Fruit fly (Drosophila melanogaster): ENCODE measurements around the gene LManIII.

The LManIII gene

dm6 chr2L:8735572-8735996 lies 32.9 kb downstream of the LManIII start (continued):
- TF ChIP-seq Nf-YB (GFP tag; optimal IDR thresholded peaks at IDR 0.05), result no peak
- 0 out of 2 replicates have a peak, but pooled peaks have one; percentile 49 for TF ChIP-seq CG7372 (GFP tag; IDR thresholded peaks at IDR 0.05)
- no peak for TF ChIP-seq Nf-YA (GFP tag; IDR thresholded peaks at IDR 0.05)
- no peak for TF ChIP-seq fd96Cb (tag; optimal IDR thresholded peaks at IDR 0.05)
- TF ChIP-seq CG9817 (tag; optimal IDR thresholded peaks at IDR 0.05), result no peak
- TF ChIP-seq Scr (GFP tag; IDR thresholded peaks at IDR 0.05; ENCODE audit: partially characterized antibody), result 0 out of 2 replicates have a peak, but pooled peaks have one; percentile 21
- TF ChIP-seq peb (GFP tag; IDR thresholded peaks at IDR 0.05), result no peak
- TF ChIP-seq twi (tag; optimal IDR thresholded peaks at IDR 0.05), result no peak
- 0 out of 3 replicates have a peak, but pooled peaks have one; percentile 63 for TF ChIP-seq CG6175 (GFP tag; IDR thresholded peaks at IDR 0.05)
- 0 out of 2 replicates have a peak, but pooled peaks have one; percentile 41 for TF ChIP-seq hbn (GFP tag; IDR thresholded peaks at IDR 0.05; ENCODE audit: partially characterized antibody)
- TF ChIP-seq CrebB (tag; optimal IDR thresholded peaks at IDR 0.05), result peak; percentile 72
- no peak; the same call in 1 of the 2 replicates for TF ChIP-seq nerfin-2 (GFP tag; IDR thresholded peaks at IDR 0.05; ENCODE audit: partially characterized antibody)
- peak; percentile 73 for TF ChIP-seq Atf6 (GFP tag; IDR thresholded peaks at IDR 0.05)
- no peak for TF ChIP-seq CG30020 (tag; optimal IDR thresholded peaks at IDR 0.05)
- TF ChIP-seq kay (GFP tag; optimal IDR thresholded peaks at IDR 0.05), result peak; percentile 38
- peak; percentile 69 for TF ChIP-seq CG42726 (GFP tag; IDR thresholded peaks at IDR 0.05; ENCODE audit: partially characterized antibody)
- peak; percentile 59; the same call in 1 of the 2 replicates for TF ChIP-seq Awh (GFP tag; IDR thresholded peaks at IDR 0.05)
- TF ChIP-seq CG4282 (GFP tag; optimal IDR thresholded peaks at IDR 0.05), result peak; percentile 3
- peak; percentile 52 for TF ChIP-seq Hey (tag; optimal IDR thresholded peaks at IDR 0.05)
- TF ChIP-seq grau (tag; optimal IDR thresholded peaks at IDR 0.05), result peak; percentile 33
- TF ChIP-seq her (GFP tag; optimal IDR thresholded peaks at IDR 0.05), result peak; percentile 70
- no peak; the same call in 1 of the 3 replicates for TF ChIP-seq zen2 (GFP tag; IDR thresholded peaks at IDR 0.05; ENCODE audit: partially characterized antibody)
- no peak for TF ChIP-seq emc (GFP tag; optimal IDR thresholded peaks at IDR 0.05)
- no peak for TF ChIP-seq nerfin-1 (tag; optimal IDR thresholded peaks at IDR 0.05)
- TF ChIP-seq zf30C (GFP tag; optimal IDR thresholded peaks at IDR 0.05), result no peak
- TF ChIP-seq hkb (optimal IDR thresholded peaks at IDR 0.05), result no peak
- TF ChIP-seq hkb (GFP tag; IDR thresholded peaks at IDR 0.05), result no peak
- no peak for TF ChIP-seq CG2129 (GFP tag; IDR thresholded peaks at IDR 0.05; ENCODE audit: partially characterized antibody)
- no peak for TF ChIP-seq Optix (GFP tag; IDR thresholded peaks at IDR 0.05)
- no peak for TF ChIP-seq CG6689 (GFP tag; IDR thresholded peaks at IDR 0.05)
- peak; percentile 97 for TF ChIP-seq Jarid2 (GFP tag; optimal IDR thresholded peaks at IDR 0.05)
- TF ChIP-seq CG12299 (tag; optimal IDR thresholded peaks at IDR 0.05), result no peak
- peak; percentile 60; the same call in 1 of the 3 replicates for TF ChIP-seq Opbp (GFP tag; IDR thresholded peaks at IDR 0.05; ENCODE audit: partially characterized antibody)
- TF ChIP-seq phol (tag; optimal IDR thresholded peaks at IDR 0.05), result no peak
- no peak for TF ChIP-seq prd (optimal IDR thresholded peaks at IDR 0.05)
- TF ChIP-seq prd (GFP tag; IDR thresholded peaks at IDR 0.05), result no peak; the same call in 2 of the 3 replicates
- TF ChIP-seq CG7745 (tag; optimal IDR thresholded peaks at IDR 0.05), result no peak
- TF ChIP-seq ewg (GFP tag; optimal IDR thresholded peaks at IDR 0.05), result no peak
- peak; percentile 80 for TF ChIP-seq CG13894 (tag; optimal IDR thresholded peaks at IDR 0.05)
- TF ChIP-seq CG2889 (GFP tag; IDR thresholded peaks at IDR 0.05), result no peak
- TF ChIP-seq CG4328 (GFP tag; optimal IDR thresholded peaks at IDR 0.05), result no peak
- peak; percentile 62; the same call in 1 of the 2 replicates for TF ChIP-seq bbx (GFP tag; IDR thresholded peaks at IDR 0.05; ENCODE audit: partially characterized antibody)
- TF ChIP-seq Dip2 (GFP tag; IDR thresholded peaks at IDR 0.05), result no peak
- peak; percentile 77 for TF ChIP-seq CG32532 (GFP tag; IDR thresholded peaks at IDR 0.05)
- TF ChIP-seq HLH3B (GFP tag; IDR thresholded peaks at IDR 0.05), result peak; percentile 53; the same call in 1 of the 2 replicates
- TF ChIP-seq fd64A (GFP tag; optimal IDR thresholded peaks at IDR 0.05), result peak; percentile 2
- TF ChIP-seq CG15514 (GFP tag; optimal IDR thresholded peaks at IDR 0.05), result peak; percentile 65
- peak; percentile 30 for TF ChIP-seq dmrt99B (tag; optimal IDR thresholded peaks at IDR 0.05)
- TF ChIP-seq psq (GFP tag; optimal IDR thresholded peaks at IDR 0.05), result no peak
- TF ChIP-seq ken (GFP tag; IDR thresholded peaks at IDR 0.05), result 0 out of 3 replicates have a peak, but pooled peaks have one; percentile 38

Data from whole organism, embryonic.